Worm (Caenorhabditis elegans): ENCODE data around the gene acs-6.

DNA sequence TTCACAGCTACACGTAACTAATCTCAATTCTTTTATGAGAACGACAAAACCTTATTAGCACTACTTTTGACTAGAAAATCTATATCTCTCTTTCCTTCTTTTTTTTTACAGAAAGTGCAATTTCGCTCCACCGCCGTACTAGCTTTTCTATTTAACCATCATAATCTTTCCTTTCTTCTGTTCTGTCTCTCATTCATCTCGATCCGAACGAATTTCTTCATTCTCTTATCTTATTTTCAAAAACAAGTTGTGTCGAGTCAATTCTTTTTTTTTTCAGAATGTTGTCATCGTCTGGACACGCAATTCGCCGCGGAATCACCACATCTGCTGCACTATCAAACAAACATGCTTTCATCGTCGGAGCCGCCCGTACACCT is 11.7 kb downstream of the acs-6 start, which contains the start of gene kat-1:
- no peak for TF ChIP-seq aly-2 (tag; optimal IDR thresholded peaks at IDR 0.05)
- TF ChIP-seq nhr-77 (tag; optimal IDR thresholded peaks at IDR 0.05): no peak
- TF ChIP-seq ZK546.5 (tag; optimal IDR thresholded peaks at IDR 0.05): no peak
- TF ChIP-seq R02D3.7 (tag; optimal IDR thresholded peaks at IDR 0.05): no peak
